Worm (Caenorhabditis elegans) whole organism, L1 larva: ENCODE measurements around the gene C33H5.13.

ENCODE experiments used
- C04F5.9 ChIP-seq: sonication (generic microtip); optimal IDR thresholded peaks from 2 replicates; lab custom pipeline; 2016; ENCODE audit warnings: missing genetic modification characterization, missing compliant biosample characterization
- C16A3.4 ChIP-seq: fragments of 150-350 bp; optimal IDR thresholded peaks from 2 replicates; lab custom pipeline; 2014; ENCODE audit warnings: missing biosample characterization, missing genetic modification characterization
- C34B4.2 ChIP-seq: sonication (generic microtip); optimal IDR thresholded peaks from 2 replicates; lab custom pipeline; 2017; ENCODE audit warnings: mild to moderate bottlenecking, missing genetic modification characterization, missing compliant biosample characterization
- F16B12.6 ChIP-seq: fragments of 150-350 bp; optimal IDR thresholded peaks from 2 replicates; lab custom pipeline; 2014; ENCODE audit warnings: missing biosample characterization, missing genetic modification characterization
- alr-1 ChIP-seq: fragments of 200-800 bp; sonication (Bioruptor generic); optimal IDR thresholded peaks from 2 replicates; lab custom pipeline; 2018; ENCODE audit warnings: borderline replicate concordance, mild to moderate bottlenecking, missing genetic modification characterization, missing compliant biosample characterization
- ceh-88 ChIP-seq: fragments of 200-800 bp; sonication (Bioruptor generic); IDR thresholded peaks from 2 replicates; pipeline ENCODE4 v1.3.6; 2022; ENCODE audit warnings: missing genetic modification characterization, missing compliant biosample characterization
- ceh-90 ChIP-seq: sonication (generic microtip); optimal IDR thresholded peaks from 2 replicates; lab custom pipeline; 2016; ENCODE audit warnings: missing genetic modification characterization, missing compliant biosample characterization
- dpl-1 ChIP-seq, 3 experiments: fragments of 150-350 bp in 2 of 3; sonication (generic microtip) in 1 of 3; optimal IDR thresholded peaks; 2 replicates each; lab custom pipeline; 2014 to 2017; ENCODE audit warnings: missing biosample characterization in 3 of 3, missing genetic modification characterization in 3 of 3, missing genetic modification reagents in 3 of 3
- efl-1 ChIP-seq, 4 experiments: fragments of 150-350 bp; optimal IDR thresholded peaks in 3 of 4; peaks in 1 of 4; 1 replicate in 1 of 4; 2 replicates in 3 of 4; lab custom pipeline; 2014; ENCODE audit warnings: missing biosample characterization in 2 of 4, missing genetic modification characterization in 2 of 4, missing genetic modification reagents in 2 of 4
- egl-13 ChIP-seq: sonication (generic microtip); optimal IDR thresholded peaks from 2 replicates; lab custom pipeline; 2016; ENCODE audit warnings: missing genotype, missing genetic modification reagents, missing genetic modification characterization, missing compliant biosample characterization
- egl-27 ChIP-seq, 2 experiments: fragments of 150-350 bp in 1 of 2; sonication (generic microtip); optimal IDR thresholded peaks; 3 replicates each; lab custom pipeline; 2017 to 2018; ENCODE audit warnings: missing biosample characterization in 2 of 2, missing genetic modification characterization in 2 of 2, missing genetic modification reagents in 2 of 2
- elt-2 ChIP-seq: sonication (generic microtip); optimal IDR thresholded peaks from 2 replicates; lab custom pipeline; 2016; ENCODE audit warnings: missing genetic modification characterization, mild to moderate bottlenecking, inconsistent platforms, missing compliant biosample characterization, missing genetic modification reagents
- ets-5 ChIP-seq: fragments of 200-800 bp; sonication (Bioruptor generic); IDR thresholded peaks from 2 replicates; pipeline ENCODE4 v1.3.6; 2022; ENCODE audit warnings: missing genetic modification characterization, missing compliant biosample characterization
- fkh-8 ChIP-seq: sonication (generic microtip); optimal IDR thresholded peaks from 2 replicates; lab custom pipeline; 2016; ENCODE audit warnings: mild to moderate bottlenecking, missing genetic modification characterization, missing compliant biosample characterization
- fos-1 ChIP-seq: fragments of 150-350 bp; optimal IDR thresholded peaks from 2 replicates; lab custom pipeline; 2014; ENCODE audit warnings: missing biosample characterization, missing genetic modification characterization
- hpl-2 ChIP-seq: fragments of 150-350 bp; optimal IDR thresholded peaks from 2 replicates; lab custom pipeline; 2014; ENCODE audit warnings: missing biosample characterization, missing genetic modification reagents, missing genetic modification characterization
- irx-1 ChIP-seq: sonication (generic microtip); optimal IDR thresholded peaks from 2 replicates; lab custom pipeline; 2016; ENCODE audit warnings: missing genetic modification characterization, missing compliant biosample characterization
- lin-13 ChIP-seq: fragments of 150-350 bp; optimal IDR thresholded peaks from 2 replicates; lab custom pipeline; 2014; ENCODE audit warnings: missing biosample characterization, missing genetic modification reagents, missing genetic modification characterization
- lin-14 ChIP-seq: fragments of 200-800 bp; sonication (Bioruptor generic); optimal IDR thresholded peaks from 2 replicates; lab custom pipeline; 2018; ENCODE audit warnings: mild to moderate bottlenecking, missing genetic modification characterization, moderate library complexity, missing compliant biosample characterization
- lir-3 ChIP-seq: sonication (generic microtip); optimal IDR thresholded peaks from 2 replicates; lab custom pipeline; 2016; ENCODE audit warnings: mild to moderate bottlenecking, missing genetic modification characterization, moderate library complexity, missing compliant biosample characterization; ENCODE audit not compliant: poor library complexity
- lsy-2 ChIP-seq, 2 experiments: fragments of 150-350 bp; optimal IDR thresholded peaks; 2 replicates each; lab custom pipeline; 2014; ENCODE audit warnings: missing biosample characterization in 2 of 2, missing genetic modification characterization in 2 of 2
- mab-9 ChIP-seq: fragments of 200-800 bp; sonication (Bioruptor generic); IDR thresholded peaks from 2 replicates; pipeline ENCODE4 v1.3.6; 2022; ENCODE audit warnings: missing genetic modification reagents, missing genetic modification characterization, missing compliant biosample characterization
- mef-2 ChIP-seq: fragments of 150-350 bp; optimal IDR thresholded peaks from 2 replicates; lab custom pipeline; 2014; ENCODE audit warnings: missing biosample characterization, missing genetic modification characterization
- mep-1 ChIP-seq: fragments of 150-350 bp; optimal IDR thresholded peaks from 2 replicates; lab custom pipeline; 2014; ENCODE audit warnings: missing biosample characterization, missing genetic modification characterization
- nhr-11 ChIP-seq: fragments of 150-350 bp; optimal IDR thresholded peaks from 2 replicates; lab custom pipeline; 2014; ENCODE audit warnings: missing biosample characterization, missing genetic modification characterization
- nhr-19 ChIP-seq: fragments of 200-800 bp; sonication (Bioruptor generic); conservative IDR thresholded peaks from 2 replicates; pipeline ENCODE4 v1.3.6; 2022; ENCODE audit warnings: missing genetic modification characterization, missing compliant biosample characterization
- nhr-71 ChIP-seq: sonication (generic microtip); optimal IDR thresholded peaks from 2 replicates; lab custom pipeline; 2016; ENCODE audit warnings: mild to moderate bottlenecking, missing genetic modification characterization, moderate library complexity, missing compliant biosample characterization
- nhr-76 ChIP-seq: sonication (generic microtip); optimal IDR thresholded peaks from 2 replicates; lab custom pipeline; 2017; ENCODE audit warnings: missing biosample characterization, missing genetic modification characterization
- nhr-84 ChIP-seq: sonication (generic microtip); optimal IDR thresholded peaks from 2 replicates; lab custom pipeline; 2017; ENCODE audit warnings: missing biosample characterization, missing genetic modification characterization
- nhr-85 ChIP-seq: sonication (generic microtip); peaks from one replicate; lab custom pipeline; 2016; ENCODE audit warnings: missing genetic modification characterization, inconsistent platforms, missing compliant biosample characterization
- rnt-1 ChIP-seq: sonication (generic microtip); optimal IDR thresholded peaks from 2 replicates; lab custom pipeline; 2016; ENCODE audit warnings: mild to moderate bottlenecking, missing genetic modification characterization, moderate library complexity, missing compliant biosample characterization
- snpc-4 ChIP-seq: fragments of 150-350 bp; optimal IDR thresholded peaks from 2 replicates; lab custom pipeline; 2014; ENCODE audit warnings: missing biosample characterization, missing genetic modification characterization
- snu-23 ChIP-seq: sonication (generic microtip); optimal IDR thresholded peaks from 2 replicates; lab custom pipeline; 2016; ENCODE audit warnings: missing genetic modification characterization, missing compliant biosample characterization
- sup-37 ChIP-seq: fragments of 200-800 bp; sonication (Bioruptor generic); optimal IDR thresholded peaks from 2 replicates; lab custom pipeline; 2018; ENCODE audit warnings: mild to moderate bottlenecking, missing genetic modification characterization, missing compliant biosample characterization
- tbx-2 ChIP-seq: sonication (generic microtip); optimal IDR thresholded peaks from 2 replicates; lab custom pipeline; 2016; ENCODE audit warnings: missing genetic modification characterization, missing compliant biosample characterization
- tlp-1 ChIP-seq: fragments of 150-350 bp; optimal IDR thresholded peaks from 2 replicates; lab custom pipeline; 2014; ENCODE audit warnings: missing biosample characterization, missing genetic modification characterization
- unc-30 ChIP-seq: sonication (generic microtip); optimal IDR thresholded peaks from 2 replicates; lab custom pipeline; 2017; ENCODE audit warnings: missing biosample characterization, missing genetic modification characterization
- unc-62 ChIP-seq: fragments of 150-350 bp; optimal IDR thresholded peaks from 2 replicates; lab custom pipeline; 2014; ENCODE audit warnings: missing biosample characterization, missing genetic modification reagents, missing genetic modification characterization
- unc-86 ChIP-seq: sonication (generic microtip); optimal IDR thresholded peaks from 2 replicates; lab custom pipeline; 2016; ENCODE audit warnings: missing genetic modification characterization, missing compliant biosample characterization
- unc-98 ChIP-seq: fragments of 200-800 bp; sonication (Bioruptor generic); IDR thresholded peaks from 2 replicates; pipeline ENCODE4 v1.3.6; 2022; ENCODE audit warnings: missing genetic modification characterization, missing compliant biosample characterization
- xbp-1 ChIP-seq: sonication (generic microtip); optimal IDR thresholded peaks from 2 replicates; lab custom pipeline; 2016; ENCODE audit warnings: missing genetic modification characterization, missing compliant biosample characterization
- zip-4 ChIP-seq: fragments of 200-800 bp; sonication (Bioruptor generic); optimal IDR thresholded peaks from 2 replicates; lab custom pipeline; 2018; ENCODE audit warnings: mild to moderate bottlenecking, missing genetic modification characterization, moderate library complexity, missing compliant biosample characterization
- ztf-4 ChIP-seq: fragments of 150-350 bp; optimal IDR thresholded peaks from 2 replicates; lab custom pipeline; 2014; ENCODE audit warnings: missing biosample characterization, missing genetic modification characterization

The C33H5.13 gene

ce11 chrIV:7759527-7759926 lies 32.5 kb downstream of the C33H5.13 start, which contains the start of gene dsb-3:
Gene dsb-3, minus strand, starts transcription at chrIV:7759627.
- TF ChIP-seq unc-98 (GFP tag; lab: Robert Waterston, UW): no peak
- no peak for TF ChIP-seq fkh-8
- no peak for TF ChIP-seq nhr-84 (tag; lab: Kevin White, UChicago)
- TF ChIP-seq, all 84 proteins: peak for 0

ce11 chrIV:7757245-7757644 lies 34.8 kb downstream of the C33H5.13 start, which contains the start of gene C46A5.4:
Gene C46A5.4, minus strand, starts transcription at chrIV:7757345.
- TF ChIP-seq ztf-4 (tag; lab: Kevin White, UChicago) (no peak), elt-2 (tag; lab: Kevin White, UChicago) (no peak), snu-23 (no peak), mef-2 (tag; lab: Kevin White, UChicago) (no peak), hpl-2 (no peak), mep-1 (tag; lab: Kevin White, UChicago) (no peak), efl-1 (optimal IDR thresholded peaks at IDR 0.05; lab: Kevin White, UChicago) (no peak), efl-1 (GFP tag; optimal IDR thresholded peaks at IDR 0.05 in 1 of 2; lab: Kevin White, UChicago) (no peak), nhr-85 (tag; lab: Kevin White, UChicago) (no peak), lir-3 (tag; lab: Kevin White, UChicago) (no peak), C16A3.4 (tag; lab: Kevin White, UChicago) (no peak), unc-86 (no peak), rnt-1 (tag; lab: Kevin White, UChicago) (no peak), egl-27 (tag; optimal IDR thresholded peaks at IDR 0.05; lab: Kevin White, UChicago) (no peak), C04F5.9 (tag; lab: Kevin White, UChicago) (no peak), xbp-1 (tag; lab: Kevin White, UChicago) (no peak), alr-1 (no peak), unc-98 (GFP tag; lab: Robert Waterston, UW) (no peak), mab-9 (GFP tag; lab: Robert Waterston, UW) (no peak), unc-62 (GFP tag; lab: Kevin White, UChicago) (no peak), ets-5 (GFP tag; lab: Robert Waterston, UW) (no peak)
- TF ChIP-seq, all 84 proteins: peak for 0

ce11 chrIV:7754114-7754513 lies 37.9 kb downstream of the C33H5.13 start:
- TF ChIP-seq nhr-11: no peak
- no peak for TF ChIP-seq ceh-88 (GFP tag; lab: Robert Waterston, UW)
- TF ChIP-seq tbx-2 (tag; lab: Kevin White, UChicago): no peak
- no peak for TF ChIP-seq tlp-1
- no peak for TF ChIP-seq ceh-90 (tag; lab: Kevin White, UChicago)

ce11 chrIV:7753108-7753507 lies 39.0 kb downstream of the C33H5.13 start, which contains the start of gene col-14:
Gene col-14, plus strand, starts transcription at chrIV:7753408.
- TF ChIP-seq dpl-1 (GFP tag; optimal IDR thresholded peaks at IDR 0.05; lab: Kevin White, UChicago): no peak
- TF ChIP-seq efl-1 (optimal IDR thresholded peaks at IDR 0.05; lab: Kevin White, UChicago): no peak
- peak in 1 of 2 experiments; percentile 14 for TF ChIP-seq efl-1 (GFP tag; optimal IDR thresholded peaks at IDR 0.05 in 1 of 2; lab: Kevin White, UChicago)

- TF ChIP-seq elt-2 (tag; lab: Kevin White, UChicago) (peak; percentile 49), nhr-84 (tag; lab: Kevin White, UChicago) (no peak)
Observed at ce11 chrIV:7747838-7748237, 44.2 kb downstream of the C33H5.13 start, which contains the start of gene klo-1. Gene klo-1, minus strand, starts transcription at chrIV:7748225.

ce11 chrIV:7743539-7743938 lies 48.5 kb downstream of the C33H5.13 start, which contains the start of gene npr-35:
Gene npr-35, plus strand, starts transcription at chrIV:7743839.
- TF ChIP-seq fos-1 (no peak), ceh-90 (tag; lab: Kevin White, UChicago) (no peak), nhr-71 (tag; lab: Kevin White, UChicago) (no peak), nhr-76 (tag; lab: Kevin White, UChicago) (no peak), snpc-4 (no peak), F16B12.6 (tag; lab: Kevin White, UChicago) (no peak), irx-1 (tag; lab: Kevin White, UChicago) (no peak), lin-13 (no peak), unc-62 (GFP tag; lab: Kevin White, UChicago) (no peak), lsy-2 (tag; optimal IDR thresholded peaks at IDR 0.05; lab: Kevin White, UChicago) (no peak), nhr-19 (GFP tag; lab: Robert Waterston, UW) (no peak), unc-30 (tag; lab: Kevin White, UChicago) (no peak), sup-37 (GFP tag; lab: Kevin White, UChicago) (no peak), lin-14 (no peak), C34B4.2 (no peak), egl-13 (tag; lab: Kevin White, UChicago) (no peak), zip-4 (GFP tag; lab: Kevin White, UChicago) (no peak)
